Worm (Caenorhabditis elegans): ENCODE data around the gene col-162.

col-162 gene

ce11 chrV:13396426-13396825 lies 45.3 kb upstream of the col-162 start (continued):
- TF ChIP-seq rnt-1 (tag; optimal IDR thresholded peaks at IDR 0.05): peak; percentile 6
- no peak for TF ChIP-seq pha-2 (tag; optimal IDR thresholded peaks at IDR 0.05)
- peak; percentile 75 for TF ChIP-seq ceh-31 (tag; optimal IDR thresholded peaks at IDR 0.05)
- TF ChIP-seq K02D7.2 (tag; optimal IDR thresholded peaks at IDR 0.05): no peak
- TF ChIP-seq hlh-8 (tag; optimal IDR thresholded peaks at IDR 0.05): peak; percentile 34
- TF ChIP-seq Y22D7AL.16 (tag; optimal IDR thresholded peaks at IDR 0.05): no peak
- TF ChIP-seq ztf-16 (tag; optimal IDR thresholded peaks at IDR 0.05): no peak
- TF ChIP-seq nhr-11 (tag; optimal IDR thresholded peaks at IDR 0.05): no peak
- no peak for TF ChIP-seq lim-6 (tag; optimal IDR thresholded peaks at IDR 0.05)
- TF ChIP-seq ref-2 (tag; optimal IDR thresholded peaks at IDR 0.05): no peak
- TF ChIP-seq sdc-2 (tag; optimal IDR thresholded peaks at IDR 0.05): peak; percentile 5
- no peak for TF ChIP-seq fkh-6 (tag; optimal IDR thresholded peaks at IDR 0.05)
- no peak for TF ChIP-seq fkh-10 (GFP tag; optimal IDR thresholded peaks at IDR 0.05)
- no peak for TF ChIP-seq unc-86 (tag; optimal IDR thresholded peaks at IDR 0.05)
- TF ChIP-seq npax-4 (tag; optimal IDR thresholded peaks at IDR 0.05): no peak
- no peak for TF ChIP-seq elt-4 (tag; optimal IDR thresholded peaks at IDR 0.05)
- peak; percentile 60 for TF ChIP-seq ceh-19 (GFP tag; optimal IDR thresholded peaks at IDR 0.05)
- TF ChIP-seq ceh-24 (tag; optimal IDR thresholded peaks at IDR 0.05): no peak
- TF ChIP-seq pros-1 (tag; optimal IDR thresholded peaks at IDR 0.05): peak; percentile 61
- peak; percentile 34 for TF ChIP-seq sox-4 (tag; optimal IDR thresholded peaks at IDR 0.05)
- no peak for TF ChIP-seq tbx-7 (tag; optimal IDR thresholded peaks at IDR 0.05)
- no peak for TF ChIP-seq pax-1 (tag; optimal IDR thresholded peaks at IDR 0.05)
- peak; percentile 40 for TF ChIP-seq syd-9 (tag; optimal IDR thresholded peaks at IDR 0.05)
- TF ChIP-seq ceh-18 (tag; optimal IDR thresholded peaks at IDR 0.05): peak; percentile 29

ce11 chrV:13401669-13402068 lies 40.1 kb upstream of the col-162 start:
- TF ChIP-seq sox-4 (tag; optimal IDR thresholded peaks at IDR 0.05) (no peak), pag-3 (tag; optimal IDR thresholded peaks at IDR 0.05; ENCODE audit: borderline replicate concordance) (no peak), ceh-31 (tag; optimal IDR thresholded peaks at IDR 0.05) (peak; percentile 12), Y22D7AL.16 (tag; optimal IDR thresholded peaks at IDR 0.05) (no peak), zip-5 (tag; optimal IDR thresholded peaks at IDR 0.05) (no peak), unc-42 (tag; optimal IDR thresholded peaks at IDR 0.05) (peak; percentile 62), nfya-1 (tag; optimal IDR thresholded peaks at IDR 0.05) (no peak), hlh-8 (tag; optimal IDR thresholded peaks at IDR 0.05) (no peak)

DNA sequence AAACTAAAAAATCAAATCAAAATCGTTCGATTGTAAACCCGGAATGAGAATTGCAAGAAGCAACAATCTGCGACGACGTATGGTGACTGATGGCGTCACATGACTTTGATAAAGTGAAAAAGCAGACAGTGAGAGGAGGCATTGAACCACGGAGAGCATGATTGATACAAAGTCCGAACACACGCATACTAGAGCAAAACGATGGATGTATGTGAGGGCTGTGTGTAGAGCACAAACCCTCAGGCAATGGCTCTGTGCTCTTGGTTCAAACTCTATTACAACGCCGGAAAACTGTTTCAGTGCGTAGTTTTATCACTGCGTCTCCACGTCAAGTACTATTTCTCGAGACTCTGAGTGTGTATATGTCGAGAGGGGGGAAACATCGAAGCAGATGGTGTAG lies 39.2 kb upstream of the col-162 start:
- no peak for TF ChIP-seq tbx-2 (tag; optimal IDR thresholded peaks at IDR 0.05)
- no peak for TF ChIP-seq K02D7.2 (tag; optimal IDR thresholded peaks at IDR 0.05)
- no peak for TF ChIP-seq hlh-6 (tag; optimal IDR thresholded peaks at IDR 0.05)
- TF ChIP-seq unc-55 (GFP tag; optimal IDR thresholded peaks at IDR 0.05): peak; percentile 83
- TF ChIP-seq C08G9.2 (tag; optimal IDR thresholded peaks at IDR 0.05): no peak
- TF ChIP-seq ceh-18 (tag; optimal IDR thresholded peaks at IDR 0.05): peak; percentile 34
- no peak for TF ChIP-seq ceh-14 (tag; optimal IDR thresholded peaks at IDR 0.05)
- TF ChIP-seq unc-3 (GFP tag; conservative IDR thresholded peaks at IDR 0.05): no peak
- no peak for TF ChIP-seq unc-3 (tag; optimal IDR thresholded peaks at IDR 0.05)
- TF ChIP-seq mec-3 (tag; optimal IDR thresholded peaks at IDR 0.05; ENCODE audit: borderline replicate concordance): no peak
- TF ChIP-seq hlh-30 (tag; optimal IDR thresholded peaks at IDR 0.05; ENCODE audit: insufficient read depth): peak; percentile 40
- TF ChIP-seq fkh-10 (GFP tag; optimal IDR thresholded peaks at IDR 0.05): no peak
- TF ChIP-seq T23F11.4 (GFP tag; optimal IDR thresholded peaks at IDR 0.05): no peak
- no peak for TF ChIP-seq hlh-15 (tag; optimal IDR thresholded peaks at IDR 0.05)
- TF ChIP-seq tbx-7 (tag; optimal IDR thresholded peaks at IDR 0.05): no peak
- TF ChIP-seq syd-9 (tag; optimal IDR thresholded peaks at IDR 0.05): no peak
- no peak for TF ChIP-seq hlh-13 (GFP tag; optimal IDR thresholded peaks at IDR 0.05)
- TF ChIP-seq nfya-1 (tag; optimal IDR thresholded peaks at IDR 0.05): no peak
- TF ChIP-seq eyg-1 (tag; optimal IDR thresholded peaks at IDR 0.05): no peak
- no peak for TF ChIP-seq fkh-6 (tag; optimal IDR thresholded peaks at IDR 0.05)
- TF ChIP-seq lin-11 (tag; optimal IDR thresholded peaks at IDR 0.05): no peak
